Fruit fly (Drosophila melanogaster) whole organism, embryonic: ENCODE data around the gene CG13676.

Experiments used
- Ada2b ChIP-seq: fragments of 200-800 bp; sonication (Bioruptor generic); IDR thresholded peaks from 2 replicates; pipeline ENCODE4 v1.3.6; 2022; ENCODE audit warnings: missing biosample characterization, missing genetic modification characterization
- Antp ChIP-seq: fragments of 200-800 bp; sonication (Bioruptor generic); optimal IDR thresholded peaks from 3 replicates; lab custom pipeline; 2016; ENCODE audit warnings: missing biosample characterization, missing genetic modification characterization
- Atf-2 ChIP-seq: fragments of 200-800 bp; sonication (Bioruptor generic); optimal IDR thresholded peaks from 2 replicates; lab custom pipeline; 2016; ENCODE audit warnings: missing biosample characterization, missing genetic modification characterization
- CG10209 ChIP-seq: fragments of 200-800 bp; sonication (Bioruptor generic); optimal IDR thresholded peaks from 3 replicates; lab custom pipeline; 2017; ENCODE audit warnings: missing biosample characterization, mild to moderate bottlenecking, missing genetic modification characterization, missing genetic modification reagents
- CG10274 ChIP-seq: fragments of 200-800 bp; sonication (Bioruptor generic); optimal IDR thresholded peaks from 3 replicates; lab custom pipeline; 2017; ENCODE audit warnings: missing biosample characterization, mild to moderate bottlenecking, missing genetic modification characterization
- CG11247 ChIP-seq: fragments of 200-800 bp; sonication (Bioruptor generic); IDR thresholded peaks from 2 replicates; pipeline ENCODE4 v1.3.6; 2022; ENCODE audit warnings: missing biosample characterization, missing genetic modification characterization
- CG13296 ChIP-seq: fragments of 200-800 bp; sonication (Bioruptor generic); optimal IDR thresholded peaks from 3 replicates; lab custom pipeline; 2018; ENCODE audit warnings: missing biosample characterization, mild to moderate bottlenecking, missing genetic modification characterization
- CG1792 ChIP-seq: fragments of 200-800 bp; sonication (Bioruptor generic); optimal IDR thresholded peaks from 2 replicates; lab custom pipeline; 2016; ENCODE audit warnings: missing biosample characterization, missing genetic modification characterization
- CG18476 ChIP-seq: fragments of 200-800 bp; sonication (Bioruptor generic); optimal IDR thresholded peaks from 2 replicates; lab custom pipeline; 2016; ENCODE audit warnings: missing biosample characterization, mild to moderate bottlenecking, missing genetic modification characterization
- CG18764 ChIP-seq: fragments of 200-800 bp; sonication (Bioruptor generic); optimal IDR thresholded peaks from 3 replicates; lab custom pipeline; 2016; ENCODE audit warnings: missing biosample characterization, missing genetic modification characterization
- CG2120 ChIP-seq: fragments of 200-800 bp; sonication (Bioruptor generic); optimal IDR thresholded peaks from 3 replicates; lab custom pipeline; 2016; ENCODE audit warnings: missing biosample characterization, missing genetic modification characterization
- CG2199 ChIP-seq: fragments of 200-800 bp; sonication (Bioruptor generic); IDR thresholded peaks from 3 replicates; pipeline ENCODE4 v1.3.6; 2022; ENCODE audit warnings: missing biosample characterization, missing genetic modification characterization
- CG31441 ChIP-seq: fragments of 200-800 bp; sonication (Bioruptor generic); IDR thresholded peaks from 2 replicates; pipeline ENCODE4 v1.3.6; 2022; ENCODE audit warnings: missing biosample characterization, missing genetic modification characterization
- CG33557 ChIP-seq: fragments of 200-800 bp; sonication (Bioruptor generic); optimal IDR thresholded peaks from 2 replicates; lab custom pipeline; 2019; ENCODE audit warnings: missing biosample characterization, mild to moderate bottlenecking, missing genetic modification characterization, moderate library complexity
- CG4424 ChIP-seq: fragments of 200-800 bp; sonication (Bioruptor generic); optimal IDR thresholded peaks from 3 replicates; lab custom pipeline; 2016; ENCODE audit warnings: missing biosample characterization, missing genetic modification characterization
- CG5245 ChIP-seq: fragments of 200-800 bp; sonication (Bioruptor generic); optimal IDR thresholded peaks from 3 replicates; lab custom pipeline; 2016; ENCODE audit warnings: missing biosample characterization, missing genetic modification characterization
- CG6175 ChIP-seq: fragments of 200-800 bp; sonication (Bioruptor generic); IDR thresholded peaks from 3 replicates; pipeline ENCODE4 v1.3.6; 2022; ENCODE audit warnings: missing biosample characterization, missing genetic modification characterization
- CG6765 ChIP-seq: fragments of 200-800 bp; sonication (Bioruptor generic); optimal IDR thresholded peaks from 3 replicates; lab custom pipeline; 2017; ENCODE audit warnings: missing biosample characterization, mild to moderate bottlenecking, missing genetic modification characterization
- CG7786 ChIP-seq: fragments of 200-800 bp; sonication (Bioruptor generic); optimal IDR thresholded peaks from 2 replicates; lab custom pipeline; 2016; ENCODE audit warnings: missing biosample characterization, missing genetic modification characterization
- CG8388 ChIP-seq: fragments of 200-800 bp; sonication (Bioruptor generic); optimal IDR thresholded peaks from 2 replicates; lab custom pipeline; 2019; ENCODE audit warnings: missing biosample characterization, mild to moderate bottlenecking, missing genetic modification characterization, moderate library complexity
- CG9797 ChIP-seq: fragments of 200-800 bp; sonication (Bioruptor generic); optimal IDR thresholded peaks from 3 replicates; lab custom pipeline; 2018; ENCODE audit warnings: missing biosample characterization, mild to moderate bottlenecking, missing genetic modification characterization
- CG9817 ChIP-seq: fragments of 200-800 bp; sonication (Bioruptor generic); optimal IDR thresholded peaks from 2 replicates; lab custom pipeline; 2018; ENCODE audit warnings: missing biosample characterization, mild to moderate bottlenecking, missing genetic modification characterization, moderate library complexity
- Dip2 ChIP-seq: fragments of 200-800 bp; sonication (Bioruptor generic); IDR thresholded peaks from 2 replicates; pipeline ENCODE4 v1.3.6; 2022; ENCODE audit warnings: missing biosample characterization, missing genetic modification characterization
- Drgx ChIP-seq: fragments of 200-800 bp; sonication (Bioruptor generic); IDR thresholded peaks from 2 replicates; pipeline ENCODE4 v1.3.6; 2022; ENCODE audit warnings: missing biosample characterization, missing genetic modification characterization
- Gsc ChIP-seq: fragments of 200-800 bp; sonication (Bioruptor generic); IDR thresholded peaks from 2 replicates; pipeline ENCODE4 v1.3.6; 2022; ENCODE audit warnings: missing biosample characterization, missing genetic modification characterization
- Nf-YA ChIP-seq: fragments of 200-800 bp; sonication (Bioruptor generic); IDR thresholded peaks from 2 replicates; pipeline ENCODE4 v1.3.6; 2022; ENCODE audit warnings: missing biosample characterization, missing genetic modification characterization
- Optix ChIP-seq: fragments of 200-800 bp; sonication (Bioruptor generic); IDR thresholded peaks from 3 replicates; pipeline ENCODE4 v1.3.6; 2022; ENCODE audit warnings: missing biosample characterization, missing genetic modification characterization
- PHDP ChIP-seq: fragments of 200-800 bp; sonication (Bioruptor generic); optimal IDR thresholded peaks from 3 replicates; lab custom pipeline; 2018; ENCODE audit warnings: missing biosample characterization, mild to moderate bottlenecking, missing genetic modification characterization, moderate library complexity
- Ptx1 ChIP-seq: fragments of 200-800 bp; sonication (Bioruptor generic); IDR thresholded peaks from 2 replicates; pipeline ENCODE4 v1.3.6; 2022; ENCODE audit warnings: missing biosample characterization, missing genetic modification characterization
- Side ChIP-seq: fragments of 200-800 bp; sonication (Bioruptor generic); optimal IDR thresholded peaks from 2 replicates; lab custom pipeline; 2016; ENCODE audit warnings: missing biosample characterization, missing genetic modification characterization
- Xrp1 ChIP-seq: fragments of 200-800 bp; sonication (Bioruptor generic); IDR thresholded peaks from 2 replicates; pipeline ENCODE4 v1.3.6; 2022; ENCODE audit warnings: missing biosample characterization, missing genetic modification characterization
- abd-A ChIP-seq: fragments of 200-800 bp; sonication (Bioruptor generic); optimal IDR thresholded peaks from 3 replicates; lab custom pipeline; 2019; ENCODE audit warnings: missing biosample characterization, mild to moderate bottlenecking, missing genetic modification characterization, moderate library complexity
- aop ChIP-seq: fragments of 200-800 bp; sonication (Bioruptor generic); IDR thresholded peaks from 2 replicates; pipeline ENCODE4 v1.3.6; 2022; ENCODE audit warnings: missing biosample characterization, missing genetic modification characterization
- ara ChIP-seq: fragments of 200-800 bp; sonication (Bioruptor generic); IDR thresholded peaks from 2 replicates; pipeline ENCODE4 v1.3.6; 2022; ENCODE audit warnings: missing biosample characterization, missing genetic modification characterization
- ash1 ChIP-seq: fragments of 200-800 bp; sonication (Bioruptor generic); optimal IDR thresholded peaks from 2 replicates; lab custom pipeline; 2018; ENCODE audit warnings: missing biosample characterization, mild to moderate bottlenecking, missing genetic modification characterization
- crol ChIP-seq: fragments of 200-800 bp; sonication (Bioruptor generic); IDR thresholded peaks from 2 replicates; pipeline ENCODE4 v1.3.6; 2022; ENCODE audit warnings: missing biosample characterization, missing genetic modification characterization
- dmrt11E ChIP-seq: fragments of 200-800 bp; sonication (Bioruptor generic); optimal IDR thresholded peaks from 3 replicates; lab custom pipeline; 2018; ENCODE audit warnings: missing biosample characterization, mild to moderate bottlenecking, missing genetic modification characterization, moderate library complexity
- emc ChIP-seq: fragments of 200-800 bp; sonication (Bioruptor generic); optimal IDR thresholded peaks from 2 replicates; lab custom pipeline; 2016; ENCODE audit warnings: missing biosample characterization, missing genetic modification characterization
- her ChIP-seq: fragments of 200-800 bp; sonication (Bioruptor generic); optimal IDR thresholded peaks from 2 replicates; lab custom pipeline; 2016; ENCODE audit warnings: missing biosample characterization, missing genetic modification characterization
- kah ChIP-seq: fragments of 200-800 bp; sonication (Bioruptor generic); optimal IDR thresholded peaks from 2 replicates; lab custom pipeline; 2018; ENCODE audit warnings: missing biosample characterization, mild to moderate bottlenecking, missing genetic modification characterization
- ken ChIP-seq: fragments of 200-800 bp; sonication (Bioruptor generic); IDR thresholded peaks from 3 replicates; pipeline ENCODE4 v1.3.6; 2022; ENCODE audit warnings: missing biosample characterization, missing genetic modification characterization
- lab ChIP-seq: fragments of 200-800 bp; sonication (Bioruptor generic); optimal IDR thresholded peaks from 3 replicates; lab custom pipeline; 2017; ENCODE audit warnings: missing biosample characterization, missing genetic modification characterization, mild to moderate bottlenecking, moderate library complexity, missing genetic modification reagents
- mld ChIP-seq: fragments of 200-800 bp; sonication (Bioruptor generic); IDR thresholded peaks from 3 replicates; pipeline ENCODE4 v1.3.6; 2022; ENCODE audit warnings: missing biosample characterization, missing genetic modification characterization; ENCODE audit not compliant: partially characterized antibody
- p53 ChIP-seq: fragments of 200-800 bp; sonication (Bioruptor generic); optimal IDR thresholded peaks from 2 replicates; lab custom pipeline; 2016; ENCODE audit warnings: missing biosample characterization, missing genetic modification characterization
- pfk ChIP-seq: fragments of 200-800 bp; sonication (Bioruptor generic); optimal IDR thresholded peaks from 2 replicates; lab custom pipeline; 2018; ENCODE audit warnings: missing biosample characterization, mild to moderate bottlenecking, missing genetic modification characterization, moderate library complexity
- row ChIP-seq: fragments of 200-800 bp; sonication (Bioruptor generic); IDR thresholded peaks from 3 replicates; pipeline ENCODE4 v1.3.6; 2022; ENCODE audit warnings: missing biosample characterization, missing genetic modification characterization
- run ChIP-seq: fragments of 200-800 bp; sonication (Bioruptor generic); optimal IDR thresholded peaks from 3 replicates; lab custom pipeline; 2018; ENCODE audit warnings: missing biosample characterization, mild to moderate bottlenecking, missing genetic modification characterization
- tap ChIP-seq: fragments of 200-800 bp; optimal IDR thresholded peaks from 3 replicates; lab custom pipeline; 2019; ENCODE audit warnings: missing biosample characterization, mild to moderate bottlenecking, missing genetic modification characterization, moderate library complexity
- tgo ChIP-seq: fragments of 200-800 bp; sonication (Bioruptor generic); IDR thresholded peaks from 3 replicates; pipeline ENCODE4 v1.3.6; 2022; ENCODE audit warnings: missing biosample characterization, missing genetic modification characterization

CG13676 gene

dm6 chr3L:8116809-8117208, 34.8 kb downstream of the CG13676 start (continued):
- no peak for TF ChIP-seq CG9817
- 0 out of 3 replicates have a peak, but pooled peaks have one; percentile 19 for TF ChIP-seq row

dm6 chr3L:8115864-8116528, 35.6 kb downstream of the CG13676 start, which contains the start of the genes Arp3 and msk:
TSS of gene Arp3 (minus strand) at chr3L:8115902.
TSS of gene msk (plus strand) at chr3L:8116179.
- peak; percentile 73 for TF ChIP-seq CG11247 (GFP tag; lab: Robert Waterston, UW)
- TF ChIP-seq pfk (GFP tag; lab: Kevin White, UChicago) = peak; percentile 9
- TF ChIP-seq CG18764 (GFP tag; lab: Kevin White, UChicago) = peak; percentile 83
- no peak for TF ChIP-seq tap (tag; lab: Kevin White, UChicago)
- peak; percentile 90 for TF ChIP-seq Side (GFP tag; lab: Kevin White, UChicago)
- peak; percentile 91 for TF ChIP-seq CG7786 (GFP tag; lab: Kevin White, UChicago)
- TF ChIP-seq kah = peak; percentile 36
- TF ChIP-seq CG10274 = peak; percentile 32
- TF ChIP-seq p53 (GFP tag; lab: Kevin White, UChicago) = peak; percentile 91
- TF ChIP-seq mld (GFP tag; lab: Robert Waterston, UW) = no peak
- TF ChIP-seq Atf-2 = peak; percentile 83
- 0 out of 2 replicates have a peak, but pooled peaks have one; percentile 31 for TF ChIP-seq Nf-YA
- TF ChIP-seq her (GFP tag; lab: Kevin White, UChicago) = peak; percentile 87
- TF ChIP-seq CG8388 (GFP tag; lab: Kevin White, UChicago) = peak; percentile 69
- TF ChIP-seq Drgx = no peak; the same call in 1 of the 2 replicates
- TF ChIP-seq ash1 = peak; percentile 34
- TF ChIP-seq CG18476 (GFP tag; lab: Kevin White, UChicago) = peak; percentile 72
- TF ChIP-seq CG13296 (GFP tag; lab: Kevin White, UChicago) = peak; percentile 72
- TF ChIP-seq CG10209 (GFP tag; lab: Kevin White, UChicago) = peak; percentile 67
- TF ChIP-seq CG4424 = peak; percentile 86
- TF ChIP-seq Gsc (GFP tag; lab: Robert Waterston, UW) = no peak
- no peak for TF ChIP-seq aop (GFP tag; lab: Robert Waterston, UW)
- peak; percentile 78 for TF ChIP-seq CG5245 (GFP tag; lab: Kevin White, UChicago)
- TF ChIP-seq Ptx1 (GFP tag; lab: Robert Waterston, UW) = peak; percentile 86
- no peak for TF ChIP-seq abd-A (tag; lab: Kevin White, UChicago)
- no peak for TF ChIP-seq crol (GFP tag; lab: Robert Waterston, UW)
- TF ChIP-seq tgo (GFP tag; lab: Robert Waterston, UW) = peak; percentile 68
- TF ChIP-seq Dip2 (GFP tag; lab: Robert Waterston, UW) = no peak
- 0 out of 3 replicates have a peak, but pooled peaks have one; percentile 55 for TF ChIP-seq CG2199 (GFP tag; lab: Robert Waterston, UW)
- TF ChIP-seq CG6175 (GFP tag; lab: Robert Waterston, UW) = no peak
- TF ChIP-seq lab = peak; percentile 88
- TF ChIP-seq CG9797 (GFP tag; lab: Kevin White, UChicago) = peak; percentile 59
- TF ChIP-seq CG1792 (GFP tag; lab: Kevin White, UChicago) = peak; percentile 89
- TF ChIP-seq ken (GFP tag; lab: Robert Waterston, UW) = peak; percentile 80
- TF ChIP-seq Ada2b (GFP tag; lab: Robert Waterston, UW) = peak; percentile 64
- TF ChIP-seq dmrt11E = peak; percentile 63
- TF ChIP-seq Optix = peak; percentile 60; the same call in 2 of the 3 replicates
- TF ChIP-seq emc (GFP tag; lab: Kevin White, UChicago) = peak; percentile 83
- no peak for TF ChIP-seq run (tag; lab: Kevin White, UChicago)
- peak; percentile 24 for TF ChIP-seq CG6765 (GFP tag; lab: Kevin White, UChicago)
- peak; percentile 93 for TF ChIP-seq CG2120 (GFP tag; lab: Kevin White, UChicago)
- peak; percentile 71 for TF ChIP-seq Xrp1 (GFP tag; lab: Robert Waterston, UW)
- peak; percentile 70 for TF ChIP-seq PHDP (tag; lab: Kevin White, UChicago)
- TF ChIP-seq CG31441 (GFP tag; lab: Robert Waterston, UW) = peak; percentile 64
- TF ChIP-seq CG33557 (GFP tag; lab: Kevin White, UChicago) = peak; percentile 56
- TF ChIP-seq ara = peak; percentile 66
- peak; percentile 95 for TF ChIP-seq Antp
